Fruit fly (Drosophila melanogaster) whole organism, embryonic: ENCODE data around the gene Gorab.

Experiments
- ATbp ChIP-seq: fragments of 200-800 bp; sonication (Bioruptor generic); optimal IDR thresholded peaks from 2 replicates; lab custom pipeline; 2017; ENCODE audit warnings: missing biosample characterization, mild to moderate bottlenecking, missing genetic modification characterization, missing genetic modification reagents
- CG10147 ChIP-seq: fragments of 200-800 bp; sonication (Bioruptor generic); optimal IDR thresholded peaks from 2 replicates; lab custom pipeline; 2019; ENCODE audit warnings: missing biosample characterization, mild to moderate bottlenecking, missing genetic modification characterization, moderate library complexity
- CG12155 ChIP-seq: fragments of 200-800 bp; sonication (Bioruptor generic); optimal IDR thresholded peaks from 3 replicates; lab custom pipeline; 2016; ENCODE audit warnings: missing biosample characterization, missing genetic modification characterization
- CG14441 ChIP-seq: fragments of 200-800 bp; sonication (Bioruptor generic); IDR thresholded peaks from 2 replicates; pipeline ENCODE4 v1.3.6; 2022; ENCODE audit warnings: missing biosample characterization, missing genetic modification characterization
- CG14667 ChIP-seq: fragments of 200-800 bp; sonication (Bioruptor generic); IDR thresholded peaks from 2 replicates; pipeline ENCODE4 v1.3.6; 2022; ENCODE audit warnings: missing biosample characterization, missing genetic modification characterization
- CG15269 ChIP-seq: fragments of 200-800 bp; sonication (Bioruptor generic); optimal IDR thresholded peaks from 2 replicates; lab custom pipeline; 2018; ENCODE audit warnings: missing biosample characterization, mild to moderate bottlenecking, missing genetic modification characterization, moderate library complexity
- CG15479 ChIP-seq: fragments of 200-800 bp; sonication (Bioruptor generic); optimal IDR thresholded peaks from 3 replicates; lab custom pipeline; 2019; ENCODE audit warnings: missing biosample characterization, mild to moderate bottlenecking, missing genetic modification characterization, moderate library complexity
- CG1602 ChIP-seq: fragments of 200-800 bp; sonication (Bioruptor generic); optimal IDR thresholded peaks from 3 replicates; lab custom pipeline; 2016; ENCODE audit warnings: missing biosample characterization, missing genetic modification characterization
- CG16779 ChIP-seq: fragments of 200-800 bp; sonication (Bioruptor generic); IDR thresholded peaks from 2 replicates; pipeline ENCODE4 v1.3.6; 2022; ENCODE audit warnings: missing biosample characterization, missing genetic modification characterization
- CG16863 ChIP-seq: fragments of 200-800 bp; sonication (Bioruptor generic); optimal IDR thresholded peaks from 3 replicates; lab custom pipeline; 2016; ENCODE audit warnings: missing biosample characterization, missing genetic modification characterization
- CG17361 ChIP-seq: fragments of 200-800 bp; sonication (Bioruptor generic); IDR thresholded peaks from 3 replicates; pipeline ENCODE4 v1.3.6; 2022; ENCODE audit warnings: missing biosample characterization, missing genetic modification characterization
- CG32772 ChIP-seq: fragments of 200-800 bp; sonication (Bioruptor generic); IDR thresholded peaks from 2 replicates; pipeline ENCODE4 v1.3.6; 2022; ENCODE audit warnings: missing biosample characterization, missing genetic modification characterization
- CG34376 ChIP-seq: fragments of 200-800 bp; sonication (Bioruptor generic); optimal IDR thresholded peaks from 2 replicates; lab custom pipeline; 2018; ENCODE audit warnings: missing biosample characterization, mild to moderate bottlenecking, missing genetic modification characterization
- CG6689 ChIP-seq: fragments of 200-800 bp; sonication (Bioruptor generic); IDR thresholded peaks from 2 replicates; pipeline ENCODE4 v1.3.6; 2022; ENCODE audit warnings: missing biosample characterization, missing genetic modification characterization
- CG7271 ChIP-seq: fragments of 200-800 bp; sonication (Bioruptor generic); optimal IDR thresholded peaks from 2 replicates; lab custom pipeline; 2018; ENCODE audit warnings: missing biosample characterization, mild to moderate bottlenecking, missing genetic modification characterization, moderate library complexity
- CG7786 ChIP-seq: fragments of 200-800 bp; sonication (Bioruptor generic); optimal IDR thresholded peaks from 2 replicates; lab custom pipeline; 2016; ENCODE audit warnings: missing biosample characterization, missing genetic modification characterization
- CG8089 ChIP-seq: fragments of 200-800 bp; sonication (Bioruptor generic); optimal IDR thresholded peaks from 3 replicates; lab custom pipeline; 2016; ENCODE audit warnings: missing biosample characterization, missing genetic modification characterization
- CG8388 ChIP-seq: fragments of 200-800 bp; sonication (Bioruptor generic); optimal IDR thresholded peaks from 2 replicates; lab custom pipeline; 2019; ENCODE audit warnings: missing biosample characterization, mild to moderate bottlenecking, missing genetic modification characterization, moderate library complexity
- CHES-1-like ChIP-seq: fragments of 200-800 bp; sonication (Bioruptor generic); optimal IDR thresholded peaks from 2 replicates; lab custom pipeline; 2016; ENCODE audit warnings: missing biosample characterization, missing genetic modification characterization
- Deaf1 ChIP-seq: fragments of 200-800 bp; optimal IDR thresholded peaks from 3 replicates; lab custom pipeline; 2019; ENCODE audit warnings: missing biosample characterization, mild to moderate bottlenecking, missing genetic modification characterization, moderate library complexity
- HLH3B ChIP-seq: fragments of 200-800 bp; sonication (Bioruptor generic); IDR thresholded peaks from 2 replicates; pipeline ENCODE4 v1.3.6; 2022; ENCODE audit warnings: missing biosample characterization, missing genetic modification characterization
- HLH4C ChIP-seq: fragments of 200-800 bp; sonication (Bioruptor generic); IDR thresholded peaks from 3 replicates; pipeline ENCODE4 v1.3.6; 2022; ENCODE audit warnings: missing biosample characterization, missing genetic modification characterization; ENCODE audit not compliant: partially characterized antibody
- MBD-R2 ChIP-seq: fragments of 200-800 bp; sonication (Bioruptor generic); IDR thresholded peaks from 2 replicates; pipeline ENCODE4 v1.3.6; 2022; ENCODE audit warnings: missing biosample characterization, missing genetic modification characterization
- Ptx1 ChIP-seq: fragments of 200-800 bp; sonication (Bioruptor generic); IDR thresholded peaks from 2 replicates; pipeline ENCODE4 v1.3.6; 2022; ENCODE audit warnings: missing biosample characterization, missing genetic modification characterization
- Rfx ChIP-seq: fragments of 200-800 bp; sonication (Bioruptor generic); IDR thresholded peaks from 2 replicates; pipeline ENCODE4 v1.3.6; 2022; ENCODE audit warnings: missing biosample characterization, missing genetic modification characterization
- Xrp1 ChIP-seq: fragments of 200-800 bp; sonication (Bioruptor generic); IDR thresholded peaks from 2 replicates; pipeline ENCODE4 v1.3.6; 2022; ENCODE audit warnings: missing biosample characterization, missing genetic modification characterization
- caup ChIP-seq: fragments of 200-800 bp; sonication (Bioruptor generic); optimal IDR thresholded peaks from 3 replicates; lab custom pipeline; 2017; ENCODE audit warnings: missing biosample characterization, mild to moderate bottlenecking, missing genetic modification characterization, moderate library complexity; ENCODE audit not compliant: severe bottlenecking
- crol ChIP-seq: fragments of 200-800 bp; sonication (Bioruptor generic); IDR thresholded peaks from 2 replicates; pipeline ENCODE4 v1.3.6; 2022; ENCODE audit warnings: missing biosample characterization, missing genetic modification characterization
- dysf ChIP-seq: fragments of 200-800 bp; sonication (Bioruptor generic); IDR thresholded peaks from 3 replicates; pipeline ENCODE4 v1.3.6; 2022; ENCODE audit warnings: missing biosample characterization, missing genetic modification characterization
- gem ChIP-seq: fragments of 200-800 bp; sonication (Bioruptor generic); optimal IDR thresholded peaks from 2 replicates; lab custom pipeline; 2019; ENCODE audit warnings: missing biosample characterization, mild to moderate bottlenecking, missing genetic modification characterization, moderate library complexity
- grau ChIP-seq: fragments of 200-800 bp; optimal IDR thresholded peaks from 3 replicates; lab custom pipeline; 2019; ENCODE audit warnings: missing biosample characterization, mild to moderate bottlenecking, missing genetic modification characterization, moderate library complexity
- ham ChIP-seq: fragments of 200-800 bp; sonication (Bioruptor generic); IDR thresholded peaks from 2 replicates; pipeline ENCODE4 v1.3.6; 2022; ENCODE audit warnings: missing biosample characterization, missing genetic modification characterization
- hkb ChIP-seq, 2 experiments: fragments of 200-800 bp in 1 of 2; fragments of >200 bp in 1 of 2; sonication (Bioruptor generic) in 1 of 2; IDR thresholded peaks in 1 of 2; optimal IDR thresholded peaks in 1 of 2; 2 replicates each; pipeline versions ENCODE4 v1.3.6 to Lab custom; 2017 to 2022; ENCODE audit warnings: missing biosample characterization in 1 of 2, missing genetic modification characterization in 1 of 2
- lmd ChIP-seq: fragments of 200-800 bp; sonication (Bioruptor generic); IDR thresholded peaks from 2 replicates; pipeline ENCODE4 v1.3.6; 2022; ENCODE audit warnings: missing biosample characterization, missing genetic modification characterization
- onecut ChIP-seq: fragments of 200-800 bp; sonication (Bioruptor generic); IDR thresholded peaks from 2 replicates; pipeline ENCODE4 v1.3.6; 2022; ENCODE audit warnings: missing biosample characterization, missing genetic modification characterization
- org-1 ChIP-seq: fragments of 200-800 bp; sonication (Bioruptor generic); optimal IDR thresholded peaks from 2 replicates; lab custom pipeline; 2017; ENCODE audit warnings: missing biosample characterization, missing genetic modification characterization
- pan ChIP-seq, 4 experiments: fragments of >200 bp in 3 of 4; fragments of 200-800 bp in 1 of 4; sonication (Bioruptor generic) in 1 of 4; optimal IDR thresholded peaks in 3 of 4; IDR thresholded peaks in 1 of 4; 2 replicates each; pipeline versions ENCODE4 v1.3.6 to Lab custom; 2017 to 2022; ENCODE audit warnings: missing biosample characterization in 2 of 4, missing genetic modification characterization in 2 of 4, mixed read lengths in 1 of 4
- prd ChIP-seq, 3 experiments: fragments of >200 bp in 2 of 3; fragments of 200-800 bp in 1 of 3; sonication (Bioruptor generic) in 1 of 3; optimal IDR thresholded peaks in 2 of 3; IDR thresholded peaks in 1 of 3; 2 replicates in 2 of 3; 3 replicates in 1 of 3; pipeline versions ENCODE4 v1.3.6 to Lab custom; 2017 to 2022; ENCODE audit warnings: missing biosample characterization in 1 of 3, missing genetic modification characterization in 1 of 3
- ranshi ChIP-seq: fragments of 200-800 bp; sonication (Bioruptor generic); IDR thresholded peaks from 2 replicates; pipeline ENCODE4 v1.3.6; 2022; ENCODE audit warnings: missing biosample characterization, missing genetic modification characterization
- sens ChIP-seq: fragments of 200-800 bp; sonication (Bioruptor generic); peaks from one replicate; lab custom pipeline; 2016; ENCODE audit warnings: missing biosample characterization, missing genetic modification characterization
- slp2 ChIP-seq: fragments of 200-800 bp; sonication (Bioruptor generic); optimal IDR thresholded peaks from 2 replicates; lab custom pipeline; 2016; ENCODE audit warnings: missing biosample characterization, missing genetic modification characterization
- sr ChIP-seq: fragments of 200-800 bp; sonication (Bioruptor generic); IDR thresholded peaks from 3 replicates; pipeline ENCODE4 v1.3.6; 2022; ENCODE audit warnings: missing biosample characterization, missing genetic modification characterization
- tgo ChIP-seq: fragments of 200-800 bp; sonication (Bioruptor generic); IDR thresholded peaks from 3 replicates; pipeline ENCODE4 v1.3.6; 2022; ENCODE audit warnings: missing biosample characterization, missing genetic modification characterization
- trem ChIP-seq: fragments of 200-800 bp; optimal IDR thresholded peaks from 3 replicates; lab custom pipeline; 2019; ENCODE audit warnings: missing biosample characterization, mild to moderate bottlenecking, missing genetic modification characterization, moderate library complexity
- unpg ChIP-seq: fragments of 200-800 bp; sonication (Bioruptor generic); optimal IDR thresholded peaks from 3 replicates; lab custom pipeline; 2018; ENCODE audit warnings: missing biosample characterization, mild to moderate bottlenecking, missing genetic modification characterization, moderate library complexity
- zfh1 ChIP-seq: fragments of 200-800 bp; sonication (Bioruptor generic); IDR thresholded peaks from 3 replicates; pipeline ENCODE4 v1.3.6; 2022; ENCODE audit warnings: missing biosample characterization, missing genetic modification characterization
- zfh2 ChIP-seq: fragments of 200-800 bp; sonication (Bioruptor generic); optimal IDR thresholded peaks from 2 replicates; lab custom pipeline; 2016; ENCODE audit warnings: missing biosample characterization, missing genetic modification characterization

The Gorab gene

DNA sequence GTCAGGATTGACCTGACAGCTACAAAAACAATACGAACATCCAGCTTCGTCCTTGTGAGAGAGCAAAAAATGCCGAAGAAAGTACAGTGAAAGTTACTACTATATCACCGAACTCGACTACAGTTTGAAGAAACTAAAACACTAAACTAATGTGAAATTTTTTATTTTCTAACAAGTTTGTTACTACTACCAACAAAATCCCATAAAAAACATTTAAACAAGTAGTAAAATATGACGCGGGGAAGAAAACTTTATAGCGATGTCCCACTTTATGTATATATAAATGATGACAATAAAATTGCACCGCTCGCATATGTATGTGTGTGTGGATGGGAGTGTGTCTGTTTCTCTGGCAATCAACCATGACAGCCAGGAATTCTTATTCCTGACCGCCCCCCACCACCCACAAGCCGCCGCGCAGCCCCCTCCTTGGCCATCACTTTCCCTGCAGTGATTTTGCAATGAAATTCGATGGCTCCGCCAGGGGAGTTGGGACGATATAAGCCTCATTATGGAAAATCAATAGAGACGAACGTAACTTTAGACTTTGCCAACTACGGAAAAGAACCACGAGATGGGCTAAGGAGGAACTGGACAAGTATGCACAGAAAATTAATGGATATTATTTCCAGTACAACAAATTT is 32.9 kb upstream of the Gorab start:
- TF ChIP-seq hkb (optimal IDR thresholded peaks at IDR 0.05; lab: Kevin White, UChicago) (no peak), hkb (GFP tag; IDR thresholded peaks at IDR 0.05; lab: Robert Waterston, UW) (peak; percentile 18; the same call in 1 of the 2 replicates), CHES-1-like (no peak), CG14667 (GFP tag; lab: Robert Waterston, UW) (0 out of 2 replicates have a peak, but pooled peaks have one; percentile 31), CG6689 (GFP tag; lab: Robert Waterston, UW) (0 out of 2 replicates have a peak, but pooled peaks have one; percentile 19), HLH4C (GFP tag; lab: Robert Waterston, UW) (no peak), ham (GFP tag; lab: Robert Waterston, UW) (no peak), zfh1 (GFP tag; lab: Robert Waterston, UW) (peak; percentile 37; the same call in 1 of the 3 replicates), sens (GFP tag; lab: Kevin White, UChicago) (peak; percentile 11), Xrp1 (GFP tag; lab: Robert Waterston, UW) (peak; percentile 59), lmd (peak; percentile 11; the same call in 1 of the 2 replicates), CG16779 (no peak), crol (GFP tag; lab: Robert Waterston, UW) (peak; percentile 60), ranshi (GFP tag; lab: Robert Waterston, UW) (peak; percentile 45; the same call in 1 of the 2 replicates), unpg (GFP tag; lab: Kevin White, UChicago) (peak; percentile 0), grau (tag; lab: Kevin White, UChicago) (peak; percentile 33), slp2 (GFP tag; lab: Kevin White, UChicago) (no peak), onecut (GFP tag; lab: Robert Waterston, UW) (peak; percentile 77), tgo (GFP tag; lab: Robert Waterston, UW) (0 out of 3 replicates have a peak, but pooled peaks have one; percentile 15), trem (tag; lab: Kevin White, UChicago) (no peak), Rfx (GFP tag; lab: Robert Waterston, UW) (peak; percentile 48), prd (optimal IDR thresholded peaks at IDR 0.05; lab: Kevin White, UChicago) (no peak), prd (GFP tag; IDR thresholded peaks at IDR 0.05; lab: Robert Waterston, UW) (peak; percentile 61; the same call in 1 of the 3 replicates), gem (tag; lab: Kevin White, UChicago) (peak; percentile 12), Ptx1 (GFP tag; lab: Robert Waterston, UW) (peak; percentile 57; the same call in 1 of the 2 replicates), CG16863 (no peak), Deaf1 (tag; lab: Kevin White, UChicago) (no peak), HLH3B (GFP tag; lab: Robert Waterston, UW) (0 out of 2 replicates have a peak, but pooled peaks have one; percentile 34), MBD-R2 (GFP tag; lab: Robert Waterston, UW) (peak; percentile 12; the same call in 1 of the 2 replicates), CG10147 (GFP tag; lab: Kevin White, UChicago) (peak; percentile 11), dysf (GFP tag; lab: Robert Waterston, UW) (peak; percentile 57; the same call in 1 of the 3 replicates), CG14441 (GFP tag; lab: Robert Waterston, UW) (peak; percentile 52; the same call in 1 of the 2 replicates), CG34376 (GFP tag; lab: Kevin White, UChicago) (no peak), pan (optimal IDR thresholded peaks at IDR 0.05; lab: Kevin White, UChicago) (no peak), pan (GFP tag; optimal IDR thresholded peaks at IDR 0.05 in 1 of 2, IDR thresholded peaks at IDR 0.05 in 1 of 2) (peak in 1 of 2 experiments; percentile 43), ATbp (GFP tag; lab: Kevin White, UChicago) (peak; percentile 20), CG17361 (0 out of 3 replicates have a peak, but pooled peaks have one; percentile 9)

DNA sequence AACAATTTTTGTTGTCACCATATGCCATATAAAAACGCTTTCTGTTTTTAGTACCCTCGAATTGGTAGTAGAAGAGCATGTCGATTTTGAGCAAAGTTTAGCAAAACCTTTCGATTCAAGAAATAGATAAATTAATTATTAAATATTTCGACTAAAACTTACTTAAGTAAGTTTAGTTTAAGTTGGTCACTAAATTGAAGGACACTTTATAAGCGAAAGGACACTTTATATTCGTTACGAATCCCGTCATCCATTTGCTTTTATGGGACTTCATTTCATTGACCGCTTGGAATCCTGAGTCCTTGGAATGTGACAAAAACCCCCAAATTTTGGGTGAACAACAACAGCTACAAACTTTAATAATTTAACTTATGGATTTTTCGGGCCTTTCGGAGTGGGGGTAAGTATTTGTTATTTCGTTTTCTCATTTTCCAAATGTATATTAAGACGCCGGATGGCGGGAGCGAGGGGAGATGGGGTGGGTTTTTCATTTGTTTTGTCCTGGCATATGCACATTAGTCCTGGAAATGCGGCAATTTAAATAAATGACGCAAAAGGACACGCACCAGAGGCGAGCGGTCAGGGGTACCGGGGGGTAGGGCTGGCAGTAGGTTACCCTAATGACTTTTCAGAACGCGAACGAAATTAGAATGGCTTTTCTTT is 30.4 kb upstream of the Gorab start:
- TF ChIP-seq CG15269 (tag; lab: Kevin White, UChicago) (peak; percentile 33), sr (no peak), CG15479 (GFP tag; lab: Kevin White, UChicago) (no peak), CG7271 (no peak), org-1 (GFP tag; lab: Kevin White, UChicago) (no peak), CG12155 (GFP tag; lab: Kevin White, UChicago) (no peak), caup (peak; percentile 0), zfh2 (GFP tag; lab: Kevin White, UChicago) (no peak), CG16863 (no peak), CG8089 (GFP tag; lab: Kevin White, UChicago) (no peak), CG32772 (GFP tag; lab: Robert Waterston, UW) (no peak), CG8388 (GFP tag; lab: Kevin White, UChicago) (peak; percentile 17), CG7786 (GFP tag; lab: Kevin White, UChicago) (no peak), CG1602 (GFP tag; lab: Kevin White, UChicago) (no peak)
